Fruit fly (Drosophila melanogaster) whole organism, embryonic: ENCODE data around the gene CG31886.

ENCODE experiments used
- ATbp ChIP-seq: fragments of 200-800 bp; sonication (Bioruptor generic); optimal IDR thresholded peaks from 2 replicates; lab custom pipeline; 2017; ENCODE audit warnings: missing biosample characterization, mild to moderate bottlenecking, missing genetic modification characterization, missing genetic modification reagents
- Aef1 ChIP-seq: fragments of 200-800 bp; sonication (Bioruptor generic); IDR thresholded peaks from 3 replicates; pipeline ENCODE4 v1.3.6; 2022; ENCODE audit warnings: missing biosample characterization, missing genetic modification characterization
- B-H2 ChIP-seq: fragments of 200-800 bp; sonication (Bioruptor generic); optimal IDR thresholded peaks from 2 replicates; lab custom pipeline; 2018; ENCODE audit warnings: missing biosample characterization, mild to moderate bottlenecking, missing genetic modification characterization
- Blimp-1 ChIP-seq: fragments of 200-800 bp; sonication (Bioruptor generic); optimal IDR thresholded peaks from 3 replicates; lab custom pipeline; 2018; ENCODE audit warnings: missing biosample characterization, missing genetic modification characterization, mild to moderate bottlenecking, moderate library complexity, missing genetic modification reagents
- CG10431 ChIP-seq: fragments of 200-800 bp; sonication (Bioruptor generic); optimal IDR thresholded peaks from 3 replicates; lab custom pipeline; 2018; ENCODE audit warnings: missing biosample characterization, mild to moderate bottlenecking, missing genetic modification characterization
- CG11398 ChIP-seq: fragments of 200-800 bp; sonication (Bioruptor generic); optimal IDR thresholded peaks from 2 replicates; lab custom pipeline; 2016; ENCODE audit warnings: missing biosample characterization, missing genetic modification characterization
- CG11560 ChIP-seq: fragments of 200-800 bp; sonication (Bioruptor generic); IDR thresholded peaks from 3 replicates; pipeline ENCODE4 v1.3.6; 2022; ENCODE audit warnings: missing biosample characterization, missing genetic modification characterization
- CG12155 ChIP-seq: fragments of 200-800 bp; sonication (Bioruptor generic); optimal IDR thresholded peaks from 3 replicates; lab custom pipeline; 2016; ENCODE audit warnings: missing biosample characterization, missing genetic modification characterization
- CG1233 ChIP-seq: fragments of 200-800 bp; sonication (Bioruptor generic); optimal IDR thresholded peaks from 4 replicates; lab custom pipeline; 2018; ENCODE audit warnings: missing biosample characterization, mild to moderate bottlenecking, missing genetic modification characterization
- CG16863 ChIP-seq: fragments of 200-800 bp; sonication (Bioruptor generic); optimal IDR thresholded peaks from 3 replicates; lab custom pipeline; 2016; ENCODE audit warnings: missing biosample characterization, missing genetic modification characterization
- CG1832 ChIP-seq: fragments of 200-800 bp; sonication (Bioruptor generic); optimal IDR thresholded peaks from 2 replicates; lab custom pipeline; 2017; ENCODE audit warnings: missing biosample characterization, mild to moderate bottlenecking, missing genetic modification characterization, inconsistent platforms
- CG18599 ChIP-seq: fragments of 200-800 bp; sonication (Bioruptor generic); optimal IDR thresholded peaks from 3 replicates; lab custom pipeline; 2017; ENCODE audit warnings: missing biosample characterization, missing genetic modification characterization, mild to moderate bottlenecking, moderate library complexity, missing genetic modification reagents
- CG18619 ChIP-seq: fragments of 200-800 bp; sonication (Bioruptor generic); optimal IDR thresholded peaks from 3 replicates; lab custom pipeline; 2017; ENCODE audit warnings: missing biosample characterization, mild to moderate bottlenecking, missing genetic modification characterization
- CG30403 ChIP-seq: fragments of 200-800 bp; sonication (Bioruptor generic); optimal IDR thresholded peaks from 3 replicates; lab custom pipeline; 2016; ENCODE audit warnings: missing biosample characterization, missing genetic modification characterization
- CG3065 ChIP-seq: fragments of 200-800 bp; sonication (Bioruptor generic); optimal IDR thresholded peaks from 2 replicates; lab custom pipeline; 2016; ENCODE audit warnings: missing biosample characterization, missing genetic modification characterization
- CG34224 ChIP-seq: fragments of 200-800 bp; sonication (Bioruptor generic); IDR thresholded peaks from 3 replicates; pipeline ENCODE4 v1.3.6; 2022; ENCODE audit warnings: missing biosample characterization, missing genetic modification characterization; ENCODE audit not compliant: partially characterized antibody
- CG43689 ChIP-seq: fragments of 200-800 bp; sonication (Bioruptor generic); IDR thresholded peaks from 2 replicates; pipeline ENCODE4 v1.3.6; 2022; ENCODE audit warnings: missing biosample characterization, missing genetic modification characterization
- CG4617 ChIP-seq: fragments of 200-800 bp; sonication (Bioruptor generic); optimal IDR thresholded peaks from 3 replicates; lab custom pipeline; 2016; ENCODE audit warnings: missing biosample characterization, missing genetic modification characterization, borderline replicate concordance
- CG5953 ChIP-seq: fragments of 200-800 bp; sonication (Bioruptor generic); IDR thresholded peaks from 2 replicates; pipeline ENCODE4 v1.3.6; 2022; ENCODE audit warnings: missing biosample characterization, missing genetic modification characterization
- CG6813 ChIP-seq: fragments of 200-800 bp; sonication (Bioruptor generic); optimal IDR thresholded peaks from 2 replicates; lab custom pipeline; 2017; ENCODE audit warnings: missing biosample characterization, missing genetic modification characterization, mild to moderate bottlenecking, moderate library complexity, missing genetic modification reagents
- CG7357 ChIP-seq: fragments of 200-800 bp; sonication (Bioruptor generic); IDR thresholded peaks from 3 replicates; pipeline ENCODE4 v1.3.6; 2022; ENCODE audit warnings: missing biosample characterization, missing genetic modification characterization
- CG8944 ChIP-seq: fragments of 200-800 bp; sonication (Bioruptor generic); optimal IDR thresholded peaks from 3 replicates; lab custom pipeline; 2016; ENCODE audit warnings: missing biosample characterization, missing genetic modification characterization
- Camta ChIP-seq: fragments of 200-800 bp; sonication (Bioruptor generic); optimal IDR thresholded peaks from 2 replicates; lab custom pipeline; 2016; ENCODE audit warnings: missing biosample characterization, missing genetic modification characterization
- CoRest ChIP-seq: fragments of 200-800 bp; sonication (Bioruptor generic); optimal IDR thresholded peaks from 3 replicates; lab custom pipeline; 2018; ENCODE audit warnings: missing biosample characterization, mild to moderate bottlenecking, missing genetic modification characterization, moderate library complexity
- D ChIP-seq, 2 experiments: fragments of 200-800 bp in 1 of 2; fragments of >200 bp in 1 of 2; sonication (Bioruptor generic) in 1 of 2; optimal IDR thresholded peaks; 2 replicates in 1 of 2; 3 replicates in 1 of 2; lab custom pipeline; 2017; ENCODE audit warnings: mild to moderate bottlenecking in 1 of 2, missing biosample characterization in 1 of 2, missing genetic modification characterization in 1 of 2, missing genetic modification reagents in 1 of 2
- Dbx ChIP-seq: fragments of 200-800 bp; sonication (Bioruptor generic); IDR thresholded peaks from 3 replicates; pipeline ENCODE4 v1.3.6; 2022; ENCODE audit warnings: missing biosample characterization, missing genetic modification characterization
- Gsc ChIP-seq: fragments of 200-800 bp; sonication (Bioruptor generic); IDR thresholded peaks from 2 replicates; pipeline ENCODE4 v1.3.6; 2022; ENCODE audit warnings: missing biosample characterization, missing genetic modification characterization
- Gug ChIP-seq: fragments of 200-800 bp; sonication (Bioruptor generic); IDR thresholded peaks from 4 replicates; pipeline ENCODE4 v1.3.6; 2022; ENCODE audit warnings: missing biosample characterization, missing genetic modification characterization
- Hey ChIP-seq: fragments of 200-800 bp; sonication (Bioruptor generic); optimal IDR thresholded peaks from 3 replicates; lab custom pipeline; 2018; ENCODE audit warnings: missing biosample characterization, mild to moderate bottlenecking, missing genetic modification characterization
- HmgD ChIP-seq: fragments of 200-800 bp; sonication (Bioruptor generic); optimal IDR thresholded peaks from 3 replicates; lab custom pipeline; 2016; ENCODE audit warnings: missing biosample characterization, missing genetic modification characterization
- Hr3 ChIP-seq: fragments of 200-800 bp; sonication (Bioruptor generic); optimal IDR thresholded peaks from 3 replicates; lab custom pipeline; 2016; ENCODE audit warnings: missing biosample characterization, missing genetic modification characterization
- Hr51 ChIP-seq, 2 experiments: fragments of 200-800 bp; sonication (Bioruptor generic); optimal IDR thresholded peaks; 2 replicates in 1 of 2; 3 replicates in 1 of 2; lab custom pipeline; 2016 to 2018; ENCODE audit warnings: missing biosample characterization in 2 of 2, missing genetic modification characterization in 2 of 2, mild to moderate bottlenecking in 1 of 2, moderate library complexity in 1 of 2
- Meics ChIP-seq: fragments of 200-800 bp; sonication (Bioruptor generic); optimal IDR thresholded peaks from 2 replicates; lab custom pipeline; 2017; ENCODE audit warnings: missing biosample characterization, mild to moderate bottlenecking, missing genetic modification characterization
- NfI ChIP-seq: fragments of 200-800 bp; sonication (Bioruptor generic); optimal IDR thresholded peaks from 3 replicates; lab custom pipeline; 2018; ENCODE audit warnings: missing biosample characterization, mild to moderate bottlenecking, missing genetic modification characterization, moderate library complexity
- Optix ChIP-seq: fragments of 200-800 bp; sonication (Bioruptor generic); IDR thresholded peaks from 3 replicates; pipeline ENCODE4 v1.3.6; 2022; ENCODE audit warnings: missing biosample characterization, missing genetic modification characterization
- Ptx1 ChIP-seq: fragments of 200-800 bp; sonication (Bioruptor generic); IDR thresholded peaks from 2 replicates; pipeline ENCODE4 v1.3.6; 2022; ENCODE audit warnings: missing biosample characterization, missing genetic modification characterization
- Ravus ChIP-seq: fragments of 200-800 bp; sonication (Bioruptor generic); IDR thresholded peaks from 2 replicates; pipeline ENCODE4 v1.3.6; 2022; ENCODE audit warnings: missing biosample characterization, missing genetic modification characterization
- Sry-δ ChIP-seq: fragments of 200-800 bp; sonication (Bioruptor generic); optimal IDR thresholded peaks from 2 replicates; lab custom pipeline; 2016; ENCODE audit warnings: missing biosample characterization, missing genetic modification characterization
- Trl ChIP-seq, 3 experiments: fragments of >200 bp in 2 of 3; fragments of 200-800 bp in 1 of 3; sonication (Bioruptor generic) in 1 of 3; optimal IDR thresholded peaks; 2 replicates in 1 of 3; 3 replicates in 2 of 3; lab custom pipeline; 2016 to 2017; ENCODE audit warnings: missing biosample characterization in 1 of 3, missing genetic modification characterization in 1 of 3
- ara ChIP-seq: fragments of 200-800 bp; sonication (Bioruptor generic); IDR thresholded peaks from 2 replicates; pipeline ENCODE4 v1.3.6; 2022; ENCODE audit warnings: missing biosample characterization, missing genetic modification characterization
- ash1 ChIP-seq: fragments of 200-800 bp; sonication (Bioruptor generic); optimal IDR thresholded peaks from 2 replicates; lab custom pipeline; 2018; ENCODE audit warnings: missing biosample characterization, mild to moderate bottlenecking, missing genetic modification characterization
- chinmo ChIP-seq: fragments of 200-800 bp; sonication (Bioruptor generic); IDR thresholded peaks from 4 replicates; pipeline ENCODE4 v1.3.6; 2022; ENCODE audit warnings: missing biosample characterization, missing genetic modification characterization; ENCODE audit not compliant: partially characterized antibody
- chm ChIP-seq: fragments of 200-800 bp; sonication (Bioruptor generic); IDR thresholded peaks from 2 replicates; pipeline ENCODE4 v1.3.6; 2022; ENCODE audit warnings: missing biosample characterization, missing genetic modification characterization
- crc ChIP-seq: fragments of 200-800 bp; sonication (Bioruptor generic); optimal IDR thresholded peaks from 2 replicates; lab custom pipeline; 2016; ENCODE audit warnings: missing biosample characterization, missing genetic modification characterization
- dati ChIP-seq: fragments of 200-800 bp; sonication (Bioruptor generic); IDR thresholded peaks from 2 replicates; pipeline ENCODE4 v1.3.6; 2022; ENCODE audit warnings: missing biosample characterization, missing genetic modification characterization
- gem ChIP-seq: fragments of 200-800 bp; sonication (Bioruptor generic); optimal IDR thresholded peaks from 2 replicates; lab custom pipeline; 2019; ENCODE audit warnings: missing biosample characterization, mild to moderate bottlenecking, missing genetic modification characterization, moderate library complexity
- prd ChIP-seq, 3 experiments: fragments of >200 bp in 2 of 3; fragments of 200-800 bp in 1 of 3; sonication (Bioruptor generic) in 1 of 3; optimal IDR thresholded peaks in 2 of 3; IDR thresholded peaks in 1 of 3; 2 replicates in 2 of 3; 3 replicates in 1 of 3; pipeline versions ENCODE4 v1.3.6 to Lab custom; 2017 to 2022; ENCODE audit warnings: missing biosample characterization in 1 of 3, missing genetic modification characterization in 1 of 3
- sim ChIP-seq: fragments of 200-800 bp; sonication (Bioruptor generic); IDR thresholded peaks from 2 replicates; pipeline ENCODE4 v1.3.6; 2022; ENCODE audit warnings: missing biosample characterization, missing genetic modification characterization
- ssp ChIP-seq: fragments of 200-800 bp; sonication (Bioruptor generic); IDR thresholded peaks from 2 replicates; pipeline ENCODE4 v1.3.6; 2022; ENCODE audit warnings: missing biosample characterization, missing genetic modification characterization

The CG31886 gene

dm6 chr2L:8997285-8997684 is 38.4 kb upstream of the CG31886 start, which contains the start of the genes alien and CG18661 (continued):
- TF ChIP-seq CG10431 (GFP tag; lab: Kevin White, UChicago) (no peak), chinmo (no peak), prd (optimal IDR thresholded peaks at IDR 0.05; lab: Kevin White, UChicago) (no peak), prd (GFP tag; IDR thresholded peaks at IDR 0.05; lab: Robert Waterston, UW) (peak; percentile 95), CG6813 (GFP tag; lab: Kevin White, UChicago) (no peak), CG12155 (GFP tag; lab: Kevin White, UChicago) (peak; percentile 89), CG18619 (GFP tag; lab: Kevin White, UChicago) (peak; percentile 82), Gsc (peak; percentile 48; the same call in 1 of the 2 replicates), Blimp-1 (GFP tag; lab: Kevin White, UChicago) (peak; percentile 48), dati (GFP tag; lab: Robert Waterston, UW) (no peak), Optix (GFP tag; lab: Robert Waterston, UW) (peak; percentile 95), Dbx (GFP tag; lab: Robert Waterston, UW) (peak; percentile 98), ssp (GFP tag; lab: Robert Waterston, UW) (peak; percentile 81), Hr3 (GFP tag; lab: Kevin White, UChicago) (peak; percentile 64), D (optimal IDR thresholded peaks at IDR 0.05; lab: Kevin White, UChicago) (no peak), D (GFP tag; optimal IDR thresholded peaks at IDR 0.05; lab: Kevin White, UChicago) (peak; percentile 71), CG30403 (peak; percentile 87), ATbp (GFP tag; lab: Kevin White, UChicago) (no peak), Hey (tag; lab: Kevin White, UChicago) (no peak), CG4617 (GFP tag; lab: Kevin White, UChicago) (peak; percentile 80), CG7357 (peak; percentile 66), ash1 (GFP tag; lab: Kevin White, UChicago) (no peak), Gug (GFP tag; lab: Robert Waterston, UW) (peak; percentile 92), Ptx1 (GFP tag; lab: Robert Waterston, UW) (peak; percentile 92), sim (no peak), CG11398 (GFP tag; lab: Kevin White, UChicago) (peak; percentile 24), Meics (GFP tag; lab: Kevin White, UChicago) (peak; percentile 47), CG1832 (GFP tag; lab: Kevin White, UChicago) (no peak), Sry-δ (GFP tag; lab: Kevin White, UChicago) (peak; percentile 88), gem (tag; lab: Kevin White, UChicago) (peak; percentile 83), CG18599 (peak; percentile 67), CG5953 (GFP tag; lab: Robert Waterston, UW) (peak; percentile 91), B-H2 (GFP tag; lab: Kevin White, UChicago) (peak; percentile 48), Hr51 (GFP tag; optimal IDR thresholded peaks at IDR 0.05; lab: Kevin White, UChicago) (peak; percentile 82 to 87), Aef1 (GFP tag; lab: Robert Waterston, UW) (peak; percentile 98), CG8944 (GFP tag; lab: Kevin White, UChicago) (peak; percentile 79), Camta (GFP tag; lab: Kevin White, UChicago) (peak; percentile 93), Ravus (GFP tag; lab: Robert Waterston, UW) (peak; percentile 85), chm (GFP tag; lab: Robert Waterston, UW) (peak; percentile 89), CG43689 (GFP tag; lab: Robert Waterston, UW) (peak; percentile 55; the same call in 1 of the 2 replicates), CG16863 (GFP tag; lab: Kevin White, UChicago) (peak; percentile 40), CG11560 (tag; lab: Robert Waterston, UW) (peak; percentile 67; the same call in 2 of the 3 replicates), NfI (GFP tag; lab: Kevin White, UChicago) (peak; percentile 95), CG34224 (GFP tag; lab: Robert Waterston, UW) (no peak), HmgD (peak; percentile 94), crc (peak; percentile 89), CG3065 (no peak), ara (peak; percentile 66; the same call in 1 of the 2 replicates), CG1233 (GFP tag; lab: Kevin White, UChicago) (peak; percentile 37), CoRest (tag; lab: Kevin White, UChicago) (peak; percentile 90), Trl (optimal IDR thresholded peaks at IDR 0.05; lab: Kevin White, UChicago) (no peak), Trl (GFP tag; optimal IDR thresholded peaks at IDR 0.05; lab: Kevin White, UChicago) (peak; percentile 98)
